Worm (Caenorhabditis elegans) whole organism, mixed stage, embryonic: ENCODE measurements around the gene paa-1.

Source experiments
- blmp-1 ChIP-seq: fragments of 150-350 bp; optimal IDR thresholded peaks from 2 replicates; lab custom pipeline; 2014; ENCODE audit warnings: missing biosample characterization, missing genetic modification characterization
- ces-1 ChIP-seq: fragments of 150-350 bp; optimal IDR thresholded peaks from 2 replicates; lab custom pipeline; 2014; ENCODE audit warnings: missing biosample characterization, missing genetic modification reagents, missing genetic modification characterization
- ham-2 ChIP-seq: fragments of 200-800 bp; sonication (Bioruptor generic); optimal IDR thresholded peaks from 2 replicates; lab custom pipeline; 2018; ENCODE audit warnings: mild to moderate bottlenecking, missing genetic modification characterization, missing compliant biosample characterization
- lin-13 ChIP-seq: fragments of 150-350 bp; optimal IDR thresholded peaks from 2 replicates; lab custom pipeline; 2014; ENCODE audit warnings: missing biosample characterization, missing genetic modification characterization
- lsy-2 ChIP-seq: fragments of 150-350 bp; optimal IDR thresholded peaks from 2 replicates; lab custom pipeline; 2014; ENCODE audit warnings: missing biosample characterization, missing genetic modification characterization
- nhr-12 ChIP-seq: fragments of 150-350 bp; optimal IDR thresholded peaks from 2 replicates; lab custom pipeline; 2014; ENCODE audit warnings: missing biosample characterization, missing genetic modification characterization
- nhr-28 ChIP-seq: fragments of 150-350 bp; optimal IDR thresholded peaks from 2 replicates; lab custom pipeline; 2014; ENCODE audit warnings: missing biosample characterization, missing genetic modification characterization
- nhr-76 ChIP-seq: sonication (generic microtip); optimal IDR thresholded peaks from 2 replicates; lab custom pipeline; 2017; ENCODE audit warnings: missing biosample characterization, missing genetic modification characterization
- unc-39 ChIP-seq: fragments of 150-350 bp; optimal IDR thresholded peaks from 2 replicates; lab custom pipeline; 2014; ENCODE audit warnings: missing biosample characterization, missing genetic modification characterization
- unc-62 ChIP-seq: fragments of 150-350 bp; optimal IDR thresholded peaks from 2 replicates; lab custom pipeline; 2014; ENCODE audit warnings: missing biosample characterization, missing genetic modification reagents, missing genetic modification characterization
- zip-8 ChIP-seq: fragments of 150-350 bp; optimal IDR thresholded peaks from 2 replicates; lab custom pipeline; 2014; ENCODE audit warnings: missing biosample characterization, missing genetic modification characterization
- ztf-11 ChIP-seq: fragments of 150-350 bp; optimal IDR thresholded peaks from 2 replicates; lab custom pipeline; 2014; ENCODE audit warnings: missing biosample characterization, missing genetic modification characterization

- TF ChIP-seq unc-39 (tag; lab: Kevin White, UChicago) (no peak), nhr-76 (tag; lab: Kevin White, UChicago) (no peak), lin-13 (no peak), lsy-2 (no peak), nhr-28 (tag; lab: Kevin White, UChicago) (no peak), unc-62 (no peak), nhr-12 (tag; lab: Kevin White, UChicago) (no peak), zip-8 (tag; lab: Kevin White, UChicago) (no peak), ham-2 (no peak), ces-1 (no peak), ztf-11 (tag; lab: Kevin White, UChicago) (no peak), blmp-1 (tag; lab: Kevin White, UChicago) (no peak)
Measured at ce11 chrIII:5474176-5474575, 23.6 kb downstream of the paa-1 start, which contains the start of gene lon-1.
